Worm (Caenorhabditis elegans) whole organism, L1 larva: ENCODE results near the gene cwf-19L1.

Experiments used
- ceh-63 ChIP-seq: fragments of 200-800 bp; sonication (Bioruptor generic); optimal IDR thresholded peaks from 2 replicates; lab custom pipeline; 2018; ENCODE audit warnings: mild to moderate bottlenecking, missing genetic modification characterization, missing compliant biosample characterization
- ces-1 ChIP-seq: fragments of 150-350 bp; optimal IDR thresholded peaks from 2 replicates; lab custom pipeline; 2014; ENCODE audit warnings: missing biosample characterization, missing genetic modification reagents, missing genetic modification characterization
- lin-13 ChIP-seq: fragments of 150-350 bp; optimal IDR thresholded peaks from 2 replicates; lab custom pipeline; 2014; ENCODE audit warnings: missing biosample characterization, missing genetic modification reagents, missing genetic modification characterization
- nhr-77 ChIP-seq: fragments of 150-350 bp; optimal IDR thresholded peaks from 2 replicates; lab custom pipeline; 2014; ENCODE audit warnings: missing biosample characterization, missing genetic modification characterization
- nhr-85 ChIP-seq: sonication (generic microtip); peaks from one replicate; lab custom pipeline; 2016; ENCODE audit warnings: missing genetic modification characterization, inconsistent platforms, missing compliant biosample characterization
- pqm-1 ChIP-seq: sonication (generic microtip); optimal IDR thresholded peaks from 3 replicates; lab custom pipeline; 2017; ENCODE audit warnings: missing biosample characterization, missing genetic modification characterization
- unc-62 ChIP-seq: fragments of 150-350 bp; optimal IDR thresholded peaks from 2 replicates; lab custom pipeline; 2014; ENCODE audit warnings: missing biosample characterization, missing genetic modification reagents, missing genetic modification characterization
- unc-98 ChIP-seq: fragments of 200-800 bp; sonication (Bioruptor generic); IDR thresholded peaks from 2 replicates; pipeline ENCODE4 v1.3.6; 2022; ENCODE audit warnings: missing genetic modification characterization, missing compliant biosample characterization

ce11 chrV:6105374-6105773 is 2.3 kb upstream of the cwf-19L1 start, which contains the start of gene atf-8:
- TF ChIP-seq unc-98 (GFP tag; lab: Robert Waterston, UW) (no peak), ceh-63 (no peak), unc-62 (GFP tag; lab: Kevin White, UChicago) (no peak), pqm-1 (tag; lab: Kevin White, UChicago) (no peak), nhr-85 (no peak), lin-13 (no peak), nhr-77 (tag; lab: Kevin White, UChicago) (no peak), ces-1 (GFP tag; lab: Kevin White, UChicago) (no peak)
